Fruit fly (Drosophila melanogaster) whole organism, embryonic: ENCODE results near the gene CG17154.

Experiments
- ATbp ChIP-seq: fragments of 200-800 bp; sonication (Bioruptor generic); optimal IDR thresholded peaks from 2 replicates; lab custom pipeline; 2017; ENCODE audit warnings: missing biosample characterization, mild to moderate bottlenecking, missing genetic modification characterization, missing genetic modification reagents
- Abd-B ChIP-seq: fragments of 200-800 bp; sonication (Bioruptor generic); optimal IDR thresholded peaks from 2 replicates; lab custom pipeline; 2018; ENCODE audit warnings: missing biosample characterization, mild to moderate bottlenecking, missing genetic modification characterization, moderate library complexity
- Adf1 ChIP-seq: fragments of 200-800 bp; sonication (Bioruptor generic); IDR thresholded peaks from 2 replicates; pipeline ENCODE4 v1.3.6; 2022; ENCODE audit warnings: missing biosample characterization, missing genetic modification characterization
- CG10431 ChIP-seq: fragments of 200-800 bp; sonication (Bioruptor generic); optimal IDR thresholded peaks from 3 replicates; lab custom pipeline; 2018; ENCODE audit warnings: missing biosample characterization, mild to moderate bottlenecking, missing genetic modification characterization
- CG10543 ChIP-seq: fragments of 200-800 bp; sonication (Bioruptor generic); optimal IDR thresholded peaks from 3 replicates; lab custom pipeline; 2017; ENCODE audit warnings: missing biosample characterization, mild to moderate bottlenecking, missing genetic modification characterization, moderate library complexity
- CG10979 ChIP-seq: fragments of 200-800 bp; sonication (Bioruptor generic); optimal IDR thresholded peaks from 2 replicates; lab custom pipeline; 2018; ENCODE audit warnings: missing biosample characterization, mild to moderate bottlenecking, missing genetic modification characterization, moderate library complexity
- CG12104 ChIP-seq: fragments of 200-800 bp; sonication (Bioruptor generic); optimal IDR thresholded peaks from 3 replicates; lab custom pipeline; 2016; ENCODE audit warnings: missing biosample characterization, missing genetic modification characterization
- CG14667 ChIP-seq: fragments of 200-800 bp; sonication (Bioruptor generic); IDR thresholded peaks from 2 replicates; pipeline ENCODE4 v1.3.6; 2022; ENCODE audit warnings: missing biosample characterization, missing genetic modification characterization
- CG15479 ChIP-seq: fragments of 200-800 bp; sonication (Bioruptor generic); optimal IDR thresholded peaks from 3 replicates; lab custom pipeline; 2019; ENCODE audit warnings: missing biosample characterization, mild to moderate bottlenecking, missing genetic modification characterization, moderate library complexity
- CG15514 ChIP-seq: fragments of 200-800 bp; sonication (Bioruptor generic); optimal IDR thresholded peaks from 3 replicates; lab custom pipeline; 2017; ENCODE audit warnings: missing biosample characterization, missing genetic modification characterization, mild to moderate bottlenecking, moderate library complexity, missing genetic modification reagents
- CG1603 ChIP-seq: fragments of 200-800 bp; sonication (Bioruptor generic); optimal IDR thresholded peaks from 2 replicates; lab custom pipeline; 2019; ENCODE audit warnings: missing biosample characterization, mild to moderate bottlenecking, missing genetic modification characterization, moderate library complexity
- CG17829 ChIP-seq: fragments of 200-800 bp; optimal IDR thresholded peaks from 2 replicates; lab custom pipeline; 2019; ENCODE audit warnings: missing biosample characterization, mild to moderate bottlenecking, missing genetic modification characterization, moderate library complexity
- CG31441 ChIP-seq: fragments of 200-800 bp; sonication (Bioruptor generic); IDR thresholded peaks from 2 replicates; pipeline ENCODE4 v1.3.6; 2022; ENCODE audit warnings: missing biosample characterization, missing genetic modification characterization
- CG34376 ChIP-seq: fragments of 200-800 bp; sonication (Bioruptor generic); optimal IDR thresholded peaks from 2 replicates; lab custom pipeline; 2018; ENCODE audit warnings: missing biosample characterization, mild to moderate bottlenecking, missing genetic modification characterization
- CG3726 ChIP-seq: fragments of 200-800 bp; sonication (Bioruptor generic); IDR thresholded peaks from 3 replicates; pipeline ENCODE4, ENCODE4 v1.3.6; 2022; ENCODE audit warnings: missing biosample characterization, missing genetic modification characterization
- CG5180 ChIP-seq: fragments of 200-800 bp; sonication (Bioruptor generic); optimal IDR thresholded peaks from 3 replicates; lab custom pipeline; 2017; ENCODE audit warnings: missing biosample characterization, missing genetic modification characterization, mild to moderate bottlenecking, moderate library complexity, missing genetic modification reagents
- CG6813 ChIP-seq: fragments of 200-800 bp; sonication (Bioruptor generic); optimal IDR thresholded peaks from 2 replicates; lab custom pipeline; 2017; ENCODE audit warnings: missing biosample characterization, missing genetic modification characterization, mild to moderate bottlenecking, moderate library complexity, missing genetic modification reagents
- CG6854 ChIP-seq: fragments of 200-800 bp; sonication (Bioruptor generic); optimal IDR thresholded peaks from 3 replicates; lab custom pipeline; 2017; ENCODE audit warnings: missing biosample characterization, mild to moderate bottlenecking, missing genetic modification characterization
- CG7839 ChIP-seq: fragments of 200-800 bp; sonication (Bioruptor generic); optimal IDR thresholded peaks from 3 replicates; lab custom pipeline; 2018; ENCODE audit warnings: missing biosample characterization, mild to moderate bottlenecking, missing genetic modification characterization, moderate library complexity
- CG9727 ChIP-seq: fragments of 200-800 bp; sonication (Bioruptor generic); optimal IDR thresholded peaks from 3 replicates; lab custom pipeline; 2017; ENCODE audit warnings: missing biosample characterization, mild to moderate bottlenecking, missing genetic modification characterization
- CTCF ChIP-seq: fragments of 200-800 bp; sonication (Bioruptor generic); optimal IDR thresholded peaks from 2 replicates; lab custom pipeline; 2017; ENCODE audit warnings: missing biosample characterization, mild to moderate bottlenecking, missing genetic modification characterization, moderate library complexity
- CrebB ChIP-seq: fragments of 200-800 bp; sonication (Bioruptor generic); optimal IDR thresholded peaks from 3 replicates; lab custom pipeline; 2018; ENCODE audit warnings: missing biosample characterization, mild to moderate bottlenecking, missing genetic modification characterization
- D ChIP-seq, 2 experiments: fragments of 200-800 bp in 1 of 2; fragments of >200 bp in 1 of 2; sonication (Bioruptor generic) in 1 of 2; optimal IDR thresholded peaks; 2 replicates in 1 of 2; 3 replicates in 1 of 2; lab custom pipeline; 2017; ENCODE audit warnings: mild to moderate bottlenecking in 1 of 2, missing biosample characterization in 1 of 2, missing genetic modification characterization in 1 of 2, missing genetic modification reagents in 1 of 2
- D19A ChIP-seq: fragments of 200-800 bp; optimal IDR thresholded peaks from 3 replicates; lab custom pipeline; 2019; ENCODE audit warnings: missing biosample characterization, mild to moderate bottlenecking, missing genetic modification characterization, moderate library complexity
- E2f2 ChIP-seq: fragments of 200-800 bp; sonication (Bioruptor generic); IDR thresholded peaks from 2 replicates; pipeline ENCODE4 v1.3.6; 2022; ENCODE audit warnings: missing biosample characterization, missing genetic modification characterization
- Fer3 ChIP-seq: fragments of 200-800 bp; sonication (Bioruptor generic); optimal IDR thresholded peaks from 2 replicates; lab custom pipeline; 2018; ENCODE audit warnings: missing biosample characterization, mild to moderate bottlenecking, missing genetic modification characterization, moderate library complexity
- HLH3B ChIP-seq: fragments of 200-800 bp; sonication (Bioruptor generic); IDR thresholded peaks from 2 replicates; pipeline ENCODE4 v1.3.6; 2022; ENCODE audit warnings: missing biosample characterization, missing genetic modification characterization
- Lhr ChIP-seq: fragments of 200-800 bp; sonication (Bioruptor generic); optimal IDR thresholded peaks from 3 replicates; lab custom pipeline; 2017; ENCODE audit warnings: mild to moderate bottlenecking, missing biosample characterization, missing genetic modification reagents, missing genetic modification characterization
- PHDP ChIP-seq: fragments of 200-800 bp; sonication (Bioruptor generic); optimal IDR thresholded peaks from 3 replicates; lab custom pipeline; 2018; ENCODE audit warnings: missing biosample characterization, mild to moderate bottlenecking, missing genetic modification characterization, moderate library complexity
- Pdp1 ChIP-seq, 2 experiments: fragments of 200-800 bp; sonication (Bioruptor generic); optimal IDR thresholded peaks; 3 replicates each; lab custom pipeline; 2016; ENCODE audit warnings: missing biosample characterization in 2 of 2, missing genetic modification characterization in 2 of 2, mild to moderate bottlenecking in 1 of 2, moderate library complexity in 1 of 2
- Side ChIP-seq: fragments of 200-800 bp; sonication (Bioruptor generic); optimal IDR thresholded peaks from 2 replicates; lab custom pipeline; 2016; ENCODE audit warnings: missing biosample characterization, missing genetic modification characterization
- Ssrp ChIP-seq: fragments of 200-800 bp; sonication (Bioruptor generic); optimal IDR thresholded peaks from 2 replicates; lab custom pipeline; 2018; ENCODE audit warnings: missing biosample characterization, mild to moderate bottlenecking, missing genetic modification characterization, moderate library complexity
- caup ChIP-seq: fragments of 200-800 bp; sonication (Bioruptor generic); optimal IDR thresholded peaks from 3 replicates; lab custom pipeline; 2017; ENCODE audit warnings: missing biosample characterization, mild to moderate bottlenecking, missing genetic modification characterization, moderate library complexity; ENCODE audit not compliant: severe bottlenecking
- dmrt11E ChIP-seq: fragments of 200-800 bp; sonication (Bioruptor generic); optimal IDR thresholded peaks from 3 replicates; lab custom pipeline; 2018; ENCODE audit warnings: missing biosample characterization, mild to moderate bottlenecking, missing genetic modification characterization, moderate library complexity
- gro ChIP-seq: fragments of 200-800 bp; sonication (Bioruptor generic); optimal IDR thresholded peaks from 2 replicates; lab custom pipeline; 2016; ENCODE audit warnings: missing biosample characterization, missing genetic modification characterization
- insv ChIP-seq, 2 experiments: fragments of 200-800 bp; sonication (Bioruptor generic); optimal IDR thresholded peaks; 3 replicates each; lab custom pipeline; 2016 to 2018; ENCODE audit warnings: missing biosample characterization in 2 of 2, missing genetic modification characterization in 2 of 2
- jigr1 ChIP-seq: fragments of 200-800 bp; sonication (Bioruptor generic); IDR thresholded peaks from 3 replicates; pipeline ENCODE4 v1.3.6; 2022; ENCODE audit warnings: missing biosample characterization, missing genetic modification characterization
- jumu ChIP-seq: fragments of 200-800 bp; sonication (Bioruptor generic); optimal IDR thresholded peaks from 3 replicates; lab custom pipeline; 2016; ENCODE audit warnings: missing biosample characterization, missing genetic modification characterization
- kay ChIP-seq: fragments of 200-800 bp; sonication (Bioruptor generic); optimal IDR thresholded peaks from 2 replicates; lab custom pipeline; 2016; ENCODE audit warnings: missing biosample characterization, missing genetic modification characterization
- kni ChIP-seq: fragments of 200-800 bp; sonication (Bioruptor generic); optimal IDR thresholded peaks from 3 replicates; lab custom pipeline; 2017; ENCODE audit warnings: mild to moderate bottlenecking, missing biosample characterization, missing genetic modification reagents, missing genetic modification characterization
- mam ChIP-seq: fragments of 200-800 bp; sonication (Bioruptor generic); optimal IDR thresholded peaks from 3 replicates; lab custom pipeline; 2016; ENCODE audit warnings: missing biosample characterization, missing genetic modification characterization
- nom ChIP-seq: fragments of 200-800 bp; sonication (Bioruptor generic); optimal IDR thresholded peaks from 2 replicates; lab custom pipeline; 2017; ENCODE audit warnings: missing biosample characterization, missing genetic modification characterization, mild to moderate bottlenecking, moderate library complexity, missing genetic modification reagents
- otp ChIP-seq: fragments of 200-800 bp; sonication (Bioruptor generic); IDR thresholded peaks from 3 replicates; pipeline ENCODE4, ENCODE4 v1.3.6; 2022; ENCODE audit warnings: missing biosample characterization, missing genetic modification characterization
- prd ChIP-seq, 3 experiments: fragments of >200 bp in 2 of 3; fragments of 200-800 bp in 1 of 3; sonication (Bioruptor generic) in 1 of 3; optimal IDR thresholded peaks in 2 of 3; IDR thresholded peaks in 1 of 3; 2 replicates in 2 of 3; 3 replicates in 1 of 3; pipeline versions ENCODE4 v1.3.6 to Lab custom; 2017 to 2022; ENCODE audit warnings: missing biosample characterization in 1 of 3, missing genetic modification characterization in 1 of 3
- repo ChIP-seq: fragments of 200-800 bp; sonication (Bioruptor generic); optimal IDR thresholded peaks from 2 replicates; lab custom pipeline; 2016; ENCODE audit warnings: missing biosample characterization, missing genetic modification characterization
- salm ChIP-seq: fragments of 200-800 bp; sonication (Bioruptor generic); optimal IDR thresholded peaks from 2 replicates; lab custom pipeline; 2018; ENCODE audit warnings: missing biosample characterization, mild to moderate bottlenecking, missing genetic modification characterization
- tna ChIP-seq: fragments of 200-800 bp; sonication (Bioruptor generic); IDR thresholded peaks from 2 replicates; pipeline ENCODE4 v1.3.6; 2022; ENCODE audit warnings: missing biosample characterization, missing genetic modification characterization; ENCODE audit not compliant: partially characterized antibody

The CG17154 gene

dm6 chr3L:12078551-12079318, 9.7 kb upstream of the CG17154 start (continued):
- TF ChIP-seq prd (optimal IDR thresholded peaks at IDR 0.05; lab: Kevin White, UChicago) (no peak), prd (GFP tag; IDR thresholded peaks at IDR 0.05; lab: Robert Waterston, UW) (0 out of 3 replicates have a peak, but pooled peaks have one; percentile 24), CG14667 (GFP tag; lab: Robert Waterston, UW) (no peak), Adf1 (no peak), salm (peak; percentile 10), gro (GFP tag; lab: Kevin White, UChicago) (peak; percentile 1), Abd-B (GFP tag; lab: Kevin White, UChicago) (no peak), caup (GFP tag; lab: Kevin White, UChicago) (peak; percentile 39), jigr1 (no peak), mam (GFP tag; lab: Kevin White, UChicago) (no peak), otp (0 out of 3 replicates have a peak, but pooled peaks have one; percentile 11), CrebB (tag; lab: Kevin White, UChicago) (peak; percentile 10), nom (GFP tag; lab: Kevin White, UChicago) (peak; percentile 23), CG12104 (peak; percentile 2), Lhr (GFP tag; lab: Kevin White, UChicago) (no peak), kni (GFP tag; lab: Kevin White, UChicago) (peak; percentile 89), D19A (peak; percentile 9), ATbp (GFP tag; lab: Kevin White, UChicago) (peak; percentile 61), CG1603 (peak; percentile 16), dmrt11E (tag; lab: Kevin White, UChicago) (peak; percentile 38), jumu (GFP tag; lab: Kevin White, UChicago) (no peak), tna (GFP tag; lab: Robert Waterston, UW) (no peak), CTCF (peak; percentile 27), CG15514 (GFP tag; lab: Kevin White, UChicago) (peak; percentile 23), CG17829 (tag; lab: Kevin White, UChicago) (peak; percentile 11), CG6813 (GFP tag; lab: Kevin White, UChicago) (peak; percentile 23), CG6854 (GFP tag; lab: Kevin White, UChicago) (peak; percentile 25), Side (GFP tag; lab: Kevin White, UChicago) (peak; percentile 31), D (optimal IDR thresholded peaks at IDR 0.05; lab: Kevin White, UChicago) (no peak), D (GFP tag; optimal IDR thresholded peaks at IDR 0.05; lab: Kevin White, UChicago) (peak; percentile 27), CG7839 (tag; lab: Kevin White, UChicago) (peak; percentile 17), repo (GFP tag; lab: Kevin White, UChicago) (no peak), CG15479 (GFP tag; lab: Kevin White, UChicago) (peak; percentile 14), insv (GFP tag; optimal IDR thresholded peaks at IDR 0.05; lab: Kevin White, UChicago) (no peak), Ssrp (tag; lab: Kevin White, UChicago) (no peak), Pdp1 (GFP tag; optimal IDR thresholded peaks at IDR 0.05; lab: Kevin White, UChicago) (peak in 1 of 2 experiments; percentile 61), kay (GFP tag; lab: Kevin White, UChicago) (no peak), CG10431 (GFP tag; lab: Kevin White, UChicago) (peak; percentile 62), CG34376 (GFP tag; lab: Kevin White, UChicago) (peak; percentile 41), HLH3B (GFP tag; lab: Robert Waterston, UW) (no peak), CG10543 (GFP tag; lab: Kevin White, UChicago) (peak; percentile 68), CG9727 (GFP tag; lab: Kevin White, UChicago) (peak; percentile 23), Fer3 (peak; percentile 33), CG3726 (GFP tag; lab: Robert Waterston, UW) (no peak), CG10979 (peak; percentile 6), CG5180 (peak; percentile 2), PHDP (tag; lab: Kevin White, UChicago) (peak; percentile 13), E2f2 (peak; percentile 15; the same call in 1 of the 2 replicates), CG31441 (GFP tag; lab: Robert Waterston, UW) (0 out of 2 replicates have a peak, but pooled peaks have one; percentile 11)
